Worm (Caenorhabditis elegans): ENCODE data around the gene swsn-1.

- TF ChIP-seq B0019.2 (GFP tag; conservative IDR thresholded peaks at IDR 0.05) (no peak), fkh-3 (tag; optimal IDR thresholded peaks at IDR 0.05) (no peak), gei-17 (GFP tag; optimal IDR thresholded peaks at IDR 0.05) (no peak), attf-6 (GFP tag; IDR thresholded peaks at IDR 0.05) (no peak), unc-62 (GFP tag; optimal IDR thresholded peaks at IDR 0.05) (no peak), sdz-38 (tag; optimal IDR thresholded peaks at IDR 0.05) (no peak), zim-3 (tag; optimal IDR thresholded peaks at IDR 0.05) (no peak), tlf-1 (GFP tag; optimal IDR thresholded peaks at IDR 0.05) (no peak), athp-1 (tag; optimal IDR thresholded peaks at IDR 0.05) (no peak), F49E8.2 (tag; optimal IDR thresholded peaks at IDR 0.05; ENCODE audit: insufficient read depth) (no peak), snpc-4 (GFP tag; optimal IDR thresholded peaks at IDR 0.05) (no peak), snpc-4 (tag; optimal IDR thresholded peaks at IDR 0.05) (no peak), B0035.1 (tag; optimal IDR thresholded peaks at IDR 0.05) (no peak), Y95B8A.8 (GFP tag; IDR thresholded peaks at IDR 0.05) (no peak)
Measured at ce11 chrV:20282827-20283226, 33.5 kb upstream of the swsn-1 start.

Measured in whole organism, young adult.